Worm (Caenorhabditis elegans) whole organism, L1 larva: ENCODE measurements around the gene cutl-23.

Source experiments
- mdl-1 ChIP-seq, 2 experiments: fragments of 150-350 bp; optimal IDR thresholded peaks; 2 replicates each; lab custom pipeline; 2014 to 2017; ENCODE audit warnings: missing biosample characterization in 2 of 2, missing genetic modification characterization in 2 of 2, inconsistent platforms in 1 of 2
- nhr-84 ChIP-seq: sonication (generic microtip); optimal IDR thresholded peaks from 2 replicates; lab custom pipeline; 2017; ENCODE audit warnings: missing biosample characterization, missing genetic modification characterization
- sptf-1 ChIP-seq: fragments of 150-350 bp; optimal IDR thresholded peaks from 2 replicates; lab custom pipeline; 2014; ENCODE audit warnings: missing biosample characterization, missing genetic modification characterization
- tlp-1 ChIP-seq: fragments of 150-350 bp; optimal IDR thresholded peaks from 2 replicates; lab custom pipeline; 2014; ENCODE audit warnings: missing biosample characterization, missing genetic modification characterization
- zag-1 ChIP-seq: fragments of 150-350 bp; optimal IDR thresholded peaks from 2 replicates; lab custom pipeline; 2014; ENCODE audit warnings: missing biosample characterization, missing genetic modification characterization

DNA sequence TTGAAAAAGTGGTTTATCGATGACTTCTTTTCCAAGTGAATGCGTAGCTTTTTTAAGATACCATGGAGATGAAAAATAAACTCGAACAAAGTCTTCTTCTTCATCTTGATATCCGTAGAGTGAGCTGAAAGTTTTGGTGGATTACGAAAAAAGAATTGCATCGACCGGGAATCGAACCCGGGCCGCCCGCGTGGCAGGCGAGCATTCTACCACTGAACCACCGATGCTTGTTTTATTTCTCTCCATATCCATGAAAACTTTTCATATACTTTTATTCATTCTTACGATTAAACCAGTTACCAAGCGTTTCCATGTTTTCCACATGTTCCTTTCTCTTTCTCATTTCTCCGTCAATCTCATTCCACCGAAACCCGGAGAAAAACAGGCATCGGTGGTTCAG is 12.1 kb downstream of the cutl-23 start:
- TF ChIP-seq tlp-1: no peak
- TF ChIP-seq zag-1: no peak
- no peak for TF ChIP-seq sptf-1 (tag; lab: Kevin White, UChicago)
- no peak for TF ChIP-seq mdl-1 (tag; optimal IDR thresholded peaks at IDR 0.05; lab: Kevin White, UChicago)
- TF ChIP-seq nhr-84 (tag; lab: Kevin White, UChicago): no peak
